Fruit fly (Drosophila melanogaster) whole organism, wandering third instar larva: ENCODE data around the gene Rpt5.

Experiments
- Abd-B ChIP-seq: fragments of >200 bp; optimal IDR thresholded peaks from 2 replicates; lab custom pipeline; 2017; ENCODE audit warnings: missing biosample characterization, missing genetic modification characterization
- GATAd ChIP-seq: sonication (Bioruptor generic); optimal IDR thresholded peaks from 2 replicates; lab custom pipeline; 2016; ENCODE audit warnings: missing biosample characterization, missing genetic modification characterization
- Jra ChIP-seq: sonication (Bioruptor generic); optimal IDR thresholded peaks from 2 replicates; lab custom pipeline; 2016; ENCODE audit warnings: missing biosample characterization, missing genetic modification characterization
- Myc ChIP-seq: fragments of >200 bp; optimal IDR thresholded peaks from 2 replicates; lab custom pipeline; 2017
- fru ChIP-seq: fragments of 200-800 bp; sonication (Bioruptor generic); optimal IDR thresholded peaks from 3 replicates; lab custom pipeline; 2016; ENCODE audit warnings: missing biosample characterization, mild to moderate bottlenecking, missing genetic modification characterization
- sage ChIP-seq: fragments of 200-800 bp; sonication (Bioruptor generic); optimal IDR thresholded peaks from 2 replicates; lab custom pipeline; 2016; ENCODE audit warnings: missing biosample characterization, mild to moderate bottlenecking, missing genetic modification characterization

- TF ChIP-seq sage (GFP tag; lab: Kevin White, UChicago) (no peak), Abd-B (GFP tag; lab: Kevin White, UChicago) (no peak), Jra (GFP tag; lab: Kevin White, UChicago) (peak; percentile 66), Myc (lab: Kevin White, UChicago) (no peak), fru (peak; percentile 88), GATAd (GFP tag; lab: Kevin White, UChicago) (no peak)
Observed at dm6 chr3R:23782456-23783402, 30.1 kb downstream of the Rpt5 start.
